Fruit fly (Drosophila melanogaster): Measurements from ENCODE around the gene ZAP3.

The ZAP3 gene

dm6 chrX:10029730-10030129 is 52.6 kb downstream of the ZAP3 start:
- TF ChIP-seq rn (GFP tag; IDR thresholded peaks at IDR 0.05) = no peak
- no peak for TF ChIP-seq Pif1A (GFP tag; optimal IDR thresholded peaks at IDR 0.05)
- TF ChIP-seq CG32121 (GFP tag; IDR thresholded peaks at IDR 0.05) = no peak
- TF ChIP-seq Ets98B (GFP tag; IDR thresholded peaks at IDR 0.05) = no peak
- no peak for TF ChIP-seq CG8159 (tag; optimal IDR thresholded peaks at IDR 0.05)
- no peak for TF ChIP-seq CG34367 (tag; optimal IDR thresholded peaks at IDR 0.05)
- TF ChIP-seq Pif1B (GFP tag; optimal IDR thresholded peaks at IDR 0.05) = no peak
- no peak for TF ChIP-seq CG9948 (tag; optimal IDR thresholded peaks at IDR 0.05)
- TF ChIP-seq fd96Ca (GFP tag; IDR thresholded peaks at IDR 0.05) = no peak
- no peak for TF ChIP-seq CG13204 (GFP tag; optimal IDR thresholded peaks at IDR 0.05)
- TF ChIP-seq Snoo (tag; optimal IDR thresholded peaks at IDR 0.05) = no peak
- TF ChIP-seq CG17806 (tag; optimal IDR thresholded peaks at IDR 0.05) = no peak
- TF ChIP-seq CG14655 (GFP tag; optimal IDR thresholded peaks at IDR 0.05) = no peak
- TF ChIP-seq CG8301 (tag; optimal IDR thresholded peaks at IDR 0.05) = no peak
- TF ChIP-seq D1 (tag; optimal IDR thresholded peaks at IDR 0.05) = no peak

Measured in whole organism, pupa.